Worm (Caenorhabditis elegans) whole organism, mixed stage, embryonic: Measurements from ENCODE around the gene fip-2.

Source experiments
- M03D4.4 ChIP-seq: sonication (generic microtip); optimal IDR thresholded peaks from 2 replicates; lab custom pipeline; 2017; ENCODE audit warnings: mild to moderate bottlenecking, missing genetic modification characterization, missing compliant biosample characterization
- bed-3 ChIP-seq: fragments of 200-800 bp; sonication (Bioruptor generic); optimal IDR thresholded peaks from 3 replicates; lab custom pipeline; 2018; ENCODE audit warnings: mild to moderate bottlenecking, missing genetic modification characterization, moderate library complexity, missing compliant biosample characterization
- ceh-39 ChIP-seq: fragments of 150-350 bp; optimal IDR thresholded peaks from 2 replicates; lab custom pipeline; 2014; ENCODE audit warnings: missing biosample characterization, missing genetic modification characterization
- ceh-43 ChIP-seq: fragments of 200-800 bp; sonication (Bioruptor generic); optimal IDR thresholded peaks from 2 replicates; lab custom pipeline; 2018; ENCODE audit warnings: mild to moderate bottlenecking, missing genetic modification characterization, moderate library complexity, missing compliant biosample characterization
- ces-1 ChIP-seq: fragments of 150-350 bp; optimal IDR thresholded peaks from 2 replicates; lab custom pipeline; 2014; ENCODE audit warnings: missing biosample characterization, missing genetic modification reagents, missing genetic modification characterization
- cnd-1 ChIP-seq: fragments of 200-800 bp; sonication (Bioruptor generic); optimal IDR thresholded peaks from 2 replicates; lab custom pipeline; 2018; ENCODE audit warnings: mild to moderate bottlenecking, missing genetic modification characterization, missing compliant biosample characterization
- drap-1 ChIP-seq: fragments of 200-800 bp; sonication (Bioruptor generic); optimal IDR thresholded peaks from 3 replicates; lab custom pipeline; 2018; ENCODE audit warnings: mild to moderate bottlenecking, missing genetic modification characterization, missing compliant biosample characterization
- elt-1 ChIP-seq: sonication (generic microtip); optimal IDR thresholded peaks from 2 replicates; lab custom pipeline; 2017; ENCODE audit warnings: missing genetic modification characterization, mild to moderate bottlenecking, missing compliant biosample characterization, antibody characterized with exemption, moderate library complexity, borderline replicate concordance; ENCODE audit not compliant: insufficient read depth
- elt-3 ChIP-seq: fragments of 150-350 bp; optimal IDR thresholded peaks from 2 replicates; lab custom pipeline; 2014; ENCODE audit warnings: missing biosample characterization, missing genetic modification characterization
- flh-1 ChIP-seq: fragments of 200-800 bp; sonication (Bioruptor generic); optimal IDR thresholded peaks from 2 replicates; lab custom pipeline; 2018; ENCODE audit warnings: mild to moderate bottlenecking, missing genetic modification characterization, moderate library complexity, missing compliant biosample characterization
- ham-2 ChIP-seq: fragments of 200-800 bp; sonication (Bioruptor generic); optimal IDR thresholded peaks from 2 replicates; lab custom pipeline; 2018; ENCODE audit warnings: mild to moderate bottlenecking, missing genetic modification characterization, missing compliant biosample characterization
- hlh-1 ChIP-seq: fragments of 150-350 bp; optimal IDR thresholded peaks from 2 replicates; lab custom pipeline; 2014; ENCODE audit warnings: missing biosample characterization, missing genetic modification reagents, missing genetic modification characterization
- lin-13 ChIP-seq: fragments of 150-350 bp; optimal IDR thresholded peaks from 2 replicates; lab custom pipeline; 2014; ENCODE audit warnings: missing biosample characterization, missing genetic modification characterization
- lin-32 ChIP-seq: fragments of 200-800 bp; sonication (Bioruptor generic); optimal IDR thresholded peaks from 2 replicates; lab custom pipeline; 2018; ENCODE audit warnings: mild to moderate bottlenecking, missing genetic modification characterization, missing compliant biosample characterization
- lsy-2 ChIP-seq: fragments of 150-350 bp; optimal IDR thresholded peaks from 2 replicates; lab custom pipeline; 2014; ENCODE audit warnings: missing biosample characterization, missing genetic modification characterization
- mab-5 ChIP-seq: fragments of 150-350 bp; optimal IDR thresholded peaks from 2 replicates; lab custom pipeline; 2014; ENCODE audit warnings: missing biosample characterization, missing genetic modification characterization
- mls-2 ChIP-seq: sonication (generic microtip); optimal IDR thresholded peaks from 2 replicates; lab custom pipeline; 2016; ENCODE audit warnings: mild to moderate bottlenecking, missing genetic modification characterization, moderate library complexity, missing compliant biosample characterization
- nhr-12 ChIP-seq: fragments of 150-350 bp; optimal IDR thresholded peaks from 2 replicates; lab custom pipeline; 2014; ENCODE audit warnings: missing biosample characterization, missing genetic modification characterization
- nhr-2 ChIP-seq: fragments of 150-350 bp; optimal IDR thresholded peaks from 2 replicates; lab custom pipeline; 2014; ENCODE audit warnings: missing biosample characterization, missing genetic modification characterization
- nhr-237 ChIP-seq: fragments of 150-350 bp; optimal IDR thresholded peaks from 2 replicates; lab custom pipeline; 2014; ENCODE audit warnings: missing biosample characterization, missing genetic modification characterization
- nhr-28 ChIP-seq: fragments of 150-350 bp; optimal IDR thresholded peaks from 2 replicates; lab custom pipeline; 2014; ENCODE audit warnings: missing biosample characterization, missing genetic modification characterization
- nhr-76 ChIP-seq: sonication (generic microtip); optimal IDR thresholded peaks from 2 replicates; lab custom pipeline; 2017; ENCODE audit warnings: missing biosample characterization, missing genetic modification characterization
- pha-4 ChIP-seq: fragments of 150-350 bp; optimal IDR thresholded peaks from 2 replicates; lab custom pipeline; 2018; ENCODE audit warnings: missing biosample characterization, missing genetic modification reagents, missing genetic modification characterization
- sem-2 ChIP-seq: fragments of 200-800 bp; sonication (Bioruptor generic); optimal IDR thresholded peaks from 2 replicates; lab custom pipeline; 2018; ENCODE audit warnings: mild to moderate bottlenecking, missing genetic modification characterization, missing compliant biosample characterization
- snpc-4 ChIP-seq: fragments of 150-350 bp; optimal IDR thresholded peaks from 2 replicates; lab custom pipeline; 2014; ENCODE audit warnings: missing biosample characterization, missing genetic modification characterization
- tbx-8 ChIP-seq: fragments of 200-800 bp; sonication (Bioruptor generic); optimal IDR thresholded peaks from 2 replicates; lab custom pipeline; 2018; ENCODE audit warnings: mild to moderate bottlenecking, missing genetic modification characterization, moderate library complexity, missing compliant biosample characterization
- unc-120 ChIP-seq: sonication (generic microtip); optimal IDR thresholded peaks from 2 replicates; lab custom pipeline; 2017; ENCODE audit warnings: missing genetic modification characterization, missing compliant biosample characterization; ENCODE audit not compliant: poor library complexity, severe bottlenecking
- unc-39 ChIP-seq: fragments of 150-350 bp; optimal IDR thresholded peaks from 2 replicates; lab custom pipeline; 2014; ENCODE audit warnings: missing biosample characterization, missing genetic modification characterization
- unc-62 ChIP-seq: fragments of 150-350 bp; optimal IDR thresholded peaks from 2 replicates; lab custom pipeline; 2014; ENCODE audit warnings: missing biosample characterization, missing genetic modification reagents, missing genetic modification characterization
- zip-8 ChIP-seq: fragments of 150-350 bp; optimal IDR thresholded peaks from 2 replicates; lab custom pipeline; 2014; ENCODE audit warnings: missing biosample characterization, missing genetic modification characterization

The fip-2 gene

DNA sequence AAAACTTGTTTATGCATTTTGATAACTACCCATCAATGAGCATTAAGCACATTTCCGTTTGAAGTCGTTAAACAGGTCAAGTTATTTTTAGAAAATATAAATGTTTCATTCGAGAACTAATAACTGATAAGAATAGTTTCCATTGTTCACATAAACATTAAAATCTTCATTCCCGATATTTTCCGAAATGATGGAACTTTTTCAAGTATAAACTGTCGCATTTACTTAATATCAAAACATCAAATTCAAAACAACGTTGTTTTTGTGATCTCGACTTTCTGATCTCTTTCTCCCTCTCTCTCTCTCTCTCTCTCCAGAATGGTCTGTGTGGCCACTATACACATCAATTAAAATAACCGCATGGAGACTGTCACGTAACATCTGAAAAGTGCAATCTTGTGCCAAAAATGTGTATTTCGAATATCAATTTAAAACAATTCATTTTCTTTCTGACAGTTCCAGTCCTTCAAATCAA is 6.6 kb downstream of the fip-2 start:
- TF ChIP-seq lin-13 (tag; lab: Kevin White, UChicago) (no peak), nhr-2 (tag; lab: Kevin White, UChicago) (no peak), tbx-8 (no peak), unc-39 (tag; lab: Kevin White, UChicago) (no peak), ham-2 (GFP tag; lab: Kevin White, UChicago) (no peak), elt-3 (tag; lab: Kevin White, UChicago) (no peak), M03D4.4 (tag; lab: Kevin White, UChicago) (no peak), ces-1 (GFP tag; lab: Kevin White, UChicago) (no peak), nhr-237 (tag; lab: Kevin White, UChicago) (no peak)

DNA sequence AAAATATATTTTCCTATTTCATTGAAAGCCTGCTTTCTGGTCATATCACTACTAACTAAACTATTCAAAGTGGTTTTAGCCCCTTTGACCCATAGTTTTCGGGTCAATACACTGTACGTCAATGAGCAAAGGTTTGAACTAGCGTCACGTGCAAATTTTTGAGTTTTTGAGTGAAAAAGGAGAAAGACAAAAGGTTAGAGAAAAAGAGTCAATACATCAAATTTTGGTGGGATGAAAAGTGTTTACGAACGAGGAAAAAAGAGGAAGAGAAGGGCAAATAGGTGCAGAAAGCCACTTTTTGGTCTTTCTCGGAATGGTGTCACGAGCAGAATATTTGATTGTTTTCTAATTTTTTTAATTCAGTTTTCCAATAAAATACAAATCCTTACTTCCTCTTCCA is 8.0 kb downstream of the fip-2 start:
- TF ChIP-seq elt-1 (tag; lab: Kevin White, UChicago) (no peak), lin-32 (GFP tag; lab: Kevin White, UChicago) (no peak), tbx-8 (no peak), zip-8 (tag; lab: Kevin White, UChicago) (no peak)

DNA sequence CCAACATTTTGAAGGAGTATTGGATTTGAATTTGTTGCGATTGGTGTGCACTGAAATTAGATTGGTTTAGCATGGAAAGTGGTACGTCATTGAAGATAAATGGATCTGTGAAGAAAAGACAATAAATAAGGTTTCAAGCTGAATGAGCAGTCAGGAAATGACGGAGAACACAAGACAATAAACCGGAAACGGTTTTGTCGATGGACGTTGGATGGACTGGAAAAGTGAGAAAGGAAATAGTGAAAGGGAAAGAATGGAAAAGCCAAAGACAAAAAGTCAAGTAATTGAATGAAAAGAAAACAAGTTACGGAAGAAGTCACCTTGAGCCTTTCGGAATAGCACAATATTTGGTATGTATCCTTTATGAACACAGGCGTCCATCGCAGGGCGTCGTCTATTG is 8.5 kb downstream of the fip-2 start, which contains the start of gene T27E4.7:
Gene T27E4.7, minus strand, starts transcription at position 50 of the 400 bp plus-strand sequence.
- no peak for TF ChIP-seq nhr-2 (tag; lab: Kevin White, UChicago)

DNA sequence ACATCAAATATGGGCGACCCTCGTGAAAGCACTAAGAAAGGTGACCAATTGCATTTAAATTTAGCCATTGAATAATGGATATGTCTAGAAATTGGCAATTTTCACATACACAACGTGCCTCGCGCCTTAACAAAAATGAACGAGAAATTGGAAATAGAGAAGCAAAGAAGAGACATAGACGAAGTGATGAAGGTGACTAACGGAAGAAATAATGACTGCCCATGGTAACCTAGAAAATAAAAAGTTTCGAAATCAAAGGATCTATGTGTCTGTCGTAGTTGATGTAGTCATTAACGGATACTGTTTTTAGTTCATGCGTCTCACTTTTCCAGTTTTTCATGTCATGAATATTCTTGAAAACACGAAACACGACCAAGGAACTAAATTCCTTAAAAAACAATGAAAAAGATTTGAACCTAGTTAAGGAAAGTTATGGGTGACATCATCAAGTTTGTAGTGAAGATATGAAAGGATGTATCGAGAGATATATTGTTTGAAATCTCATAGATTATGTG is 10.3 kb downstream of the fip-2 start:
- TF ChIP-seq mls-2 (no peak), hlh-1 (tag; lab: Kevin White, UChicago) (no peak), lin-13 (tag; lab: Kevin White, UChicago) (no peak), mab-5 (tag; lab: Kevin White, UChicago) (no peak), nhr-237 (tag; lab: Kevin White, UChicago) (no peak), nhr-28 (tag; lab: Kevin White, UChicago) (no peak), cnd-1 (tag; lab: Kevin White, UChicago) (no peak), lsy-2 (tag; lab: Kevin White, UChicago) (no peak), ceh-39 (no peak), drap-1 (GFP tag; lab: Kevin White, UChicago) (no peak), bed-3 (no peak), unc-120 (tag; lab: Kevin White, UChicago) (no peak)
- TF ChIP-seq, all 35 proteins: peak for 0

DNA sequence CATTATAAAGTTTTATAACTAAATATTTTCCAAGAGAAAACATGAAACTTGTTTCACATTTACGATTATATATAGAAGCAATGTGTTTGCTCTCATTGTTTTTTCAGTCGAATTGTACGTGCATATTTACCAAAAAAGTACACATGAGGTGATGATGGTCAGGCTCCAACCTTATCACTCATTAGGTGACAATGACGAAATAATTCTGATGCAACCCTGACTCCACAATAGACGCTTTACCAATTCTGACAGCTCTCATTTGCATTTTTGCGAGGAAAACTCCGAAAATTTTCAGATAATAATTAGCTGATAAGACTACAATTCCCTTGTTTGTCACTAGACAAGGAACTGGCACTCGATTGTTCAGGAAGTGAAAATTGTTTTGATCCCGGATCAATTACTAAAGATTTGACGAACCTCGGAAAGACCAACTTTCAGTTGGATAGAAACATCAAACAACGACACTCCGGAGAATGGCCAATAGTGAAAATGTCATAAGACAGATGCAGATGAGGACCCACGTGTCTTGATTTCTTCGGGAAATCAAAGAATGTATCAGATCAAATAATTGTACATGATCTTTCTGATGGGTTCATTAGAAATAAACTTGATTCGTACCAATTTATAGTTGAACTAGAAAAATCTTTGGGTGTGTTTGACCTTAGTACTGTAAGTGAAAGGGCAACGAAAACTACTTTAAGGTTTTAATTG is 11.2 kb downstream of the fip-2 start:
- no peak for TF ChIP-seq tbx-8
- no peak for TF ChIP-seq pha-4 (tag; lab: Kevin White, UChicago)
- TF ChIP-seq unc-39 (tag; lab: Kevin White, UChicago): no peak
- no peak for TF ChIP-seq unc-62
- no peak for TF ChIP-seq sem-2
- TF ChIP-seq M03D4.4 (tag; lab: Kevin White, UChicago): no peak
- no peak for TF ChIP-seq nhr-12
- TF ChIP-seq cnd-1 (tag; lab: Kevin White, UChicago): no peak
- TF ChIP-seq ceh-43 (GFP tag; lab: Kevin White, UChicago): no peak
- no peak for TF ChIP-seq mab-5 (tag; lab: Kevin White, UChicago)
- TF ChIP-seq ces-1 (GFP tag; lab: Kevin White, UChicago): no peak
- TF ChIP-seq nhr-28 (tag; lab: Kevin White, UChicago): no peak

DNA sequence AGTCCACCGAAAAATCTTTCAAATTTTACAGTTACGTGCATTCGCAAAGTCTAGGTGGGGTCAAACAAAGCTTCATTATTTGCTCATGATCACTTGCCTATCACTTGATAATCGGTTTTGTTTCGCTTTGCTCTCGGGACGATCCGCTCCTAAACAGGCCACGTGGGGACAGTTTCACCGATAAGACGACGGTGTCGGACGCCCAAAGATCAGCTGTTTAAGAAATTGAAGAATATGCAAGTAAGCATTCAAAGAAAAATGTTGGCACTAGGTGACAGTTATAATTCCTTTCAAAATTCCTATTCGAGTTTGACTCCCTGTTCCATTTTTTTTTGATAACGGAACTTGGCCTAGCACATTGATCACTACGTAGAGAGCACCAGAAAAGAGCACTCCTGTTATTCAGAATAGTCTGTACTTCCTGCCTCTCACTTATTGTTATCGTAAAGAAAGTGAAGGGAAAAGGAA is 12.2 kb downstream of the fip-2 start:
- TF ChIP-seq mls-2 (no peak), ces-1 (GFP tag; lab: Kevin White, UChicago) (no peak), lsy-2 (tag; lab: Kevin White, UChicago) (no peak), cnd-1 (tag; lab: Kevin White, UChicago) (no peak), nhr-237 (tag; lab: Kevin White, UChicago) (no peak), ceh-43 (GFP tag; lab: Kevin White, UChicago) (no peak), elt-1 (tag; lab: Kevin White, UChicago) (no peak), nhr-76 (tag; lab: Kevin White, UChicago) (no peak), snpc-4 (tag; lab: Kevin White, UChicago) (no peak), unc-39 (tag; lab: Kevin White, UChicago) (no peak), M03D4.4 (tag; lab: Kevin White, UChicago) (no peak), flh-1 (GFP tag; lab: Kevin White, UChicago) (no peak), zip-8 (tag; lab: Kevin White, UChicago) (no peak)
